Worm (Caenorhabditis elegans): ENCODE measurements around the gene F41H10.12.

DNA sequence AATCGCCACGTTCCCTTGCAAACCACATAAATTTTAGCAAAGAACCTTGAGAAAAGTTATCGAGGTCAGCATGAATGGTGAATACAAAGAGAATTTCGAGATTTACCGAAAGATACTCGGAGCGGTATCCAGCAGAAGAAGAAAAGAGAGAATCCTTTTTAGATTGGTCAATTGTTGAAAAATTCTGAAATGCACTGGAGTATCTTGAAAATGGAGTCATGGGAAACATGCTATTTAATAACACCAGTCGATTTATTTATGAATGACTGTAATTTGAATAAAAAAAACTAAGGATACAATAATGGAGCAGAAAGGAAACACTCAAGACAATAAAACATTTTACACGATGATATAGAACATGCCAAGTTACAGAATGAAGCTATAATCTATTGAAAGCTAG, 4.8 kb downstream of the F41H10.12 start:
- TF ChIP-seq scrt-1 (GFP tag; IDR thresholded peaks at IDR 0.05) (no peak), ceh-13 (GFP tag; optimal IDR thresholded peaks at IDR 0.05) (no peak), tra-4 (tag; optimal IDR thresholded peaks at IDR 0.05) (no peak), ama-1 (optimal IDR thresholded peaks at IDR 0.05) (no peak), hmbx-1 (tag; optimal IDR thresholded peaks at IDR 0.05) (no peak), tbx-37 (GFP tag; conservative IDR thresholded peaks at IDR 0.05) (no peak), ceh-36 (tag; optimal IDR thresholded peaks at IDR 0.05) (no peak), sea-1 (GFP tag; conservative IDR thresholded peaks at IDR 0.05) (no peak), hnd-1 (tag; optimal IDR thresholded peaks at IDR 0.05) (no peak), tbx-11 (GFP tag; IDR thresholded peaks at IDR 0.05) (no peak)
